Comparison of ENCODE assay signal across 5 worm cellular contexts in the genomic region with DNA sequence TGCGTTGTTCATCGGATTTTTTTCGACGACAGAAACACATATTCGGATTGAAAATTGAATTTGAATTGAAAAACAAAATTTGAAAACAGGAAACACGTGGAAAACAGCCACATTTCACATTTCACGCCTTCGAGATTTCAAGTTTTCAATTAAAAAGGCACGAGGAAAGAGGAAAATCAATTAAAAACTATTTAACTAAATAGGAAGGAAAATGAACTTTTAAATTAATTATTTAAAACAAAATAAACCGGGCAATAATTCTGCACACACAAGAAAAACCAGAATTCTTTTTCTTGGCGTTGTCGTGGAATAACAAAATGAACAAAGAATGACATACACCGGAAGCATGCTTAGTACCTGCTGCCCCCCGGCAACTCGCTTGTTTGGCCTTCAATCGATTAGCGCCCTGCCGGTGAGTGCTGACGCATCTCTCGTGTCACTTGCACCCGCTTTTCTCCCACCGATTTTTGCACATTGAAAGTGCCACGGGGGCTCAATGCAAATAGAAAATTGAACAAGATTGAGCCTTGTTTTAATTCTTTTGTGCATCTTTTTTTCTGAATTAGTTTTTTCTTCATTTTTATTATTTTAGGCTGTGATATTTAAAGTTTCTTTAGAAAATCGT.
TF ChIP-seq lines count a peak whose summit lies in the region.

A gene (minus strand): TSS at position 51 of the 625 bp plus-strand sequence.

TF ChIP-seq in whole organism, L1 larva, 84 proteins besides CTCF, POLR2A, EP300 and RAD21 (continues in another document):
- TF ChIP-seq lin-35 (GFP tag; optimal IDR thresholded peaks at IDR 0.05; lab: Kevin White, UChicago) (peak; percentile 85 to 89), pax-3 (tag; optimal IDR thresholded peaks at IDR 0.05; lab: Kevin White, UChicago) (peak; percentile 7), hpl-2 (GFP tag; optimal IDR thresholded peaks at IDR 0.05; lab: Kevin White, UChicago) (peak; percentile 3), hlh-17 (GFP tag; optimal IDR thresholded peaks at IDR 0.05; lab: Kevin White, UChicago; ENCODE audit: borderline replicate concordance) (no peak), tbx-2 (tag; optimal IDR thresholded peaks at IDR 0.05; lab: Kevin White, UChicago) (peak; percentile 87), ceh-88 (GFP tag; IDR thresholded peaks at IDR 0.05; lab: Robert Waterston, UW) (peak; percentile 34; the same call in 1 of the 2 replicates), ceh-8 (GFP tag; optimal IDR thresholded peaks at IDR 0.05; lab: Kevin White, UChicago) (peak; percentile 19), lin-13 (GFP tag; optimal IDR thresholded peaks at IDR 0.05; lab: Kevin White, UChicago) (peak; percentile 73), fkh-10 (GFP tag; optimal IDR thresholded peaks at IDR 0.05; lab: Kevin White, UChicago) (peak; percentile 55), lsy-2 (tag; optimal IDR thresholded peaks at IDR 0.05; lab: Kevin White, UChicago) (peak; percentile 87), nhr-84 (tag; optimal IDR thresholded peaks at IDR 0.05; lab: Kevin White, UChicago) (no peak), nhr-47 (tag; optimal IDR thresholded peaks at IDR 0.05; lab: Kevin White, UChicago) (peak; percentile 89), egl-13 (tag; optimal IDR thresholded peaks at IDR 0.05; lab: Kevin White, UChicago) (peak; percentile 73), lin-39 (tag; optimal IDR thresholded peaks at IDR 0.05; lab: Kevin White, UChicago) (peak; percentile 29), C04F5.9 (tag; optimal IDR thresholded peaks at IDR 0.05; lab: Kevin White, UChicago) (no peak), mab-9 (GFP tag; IDR thresholded peaks at IDR 0.05; lab: Robert Waterston, UW) (0 out of 2 replicates have a peak, but pooled peaks have one; percentile 26)

TF ChIP-seq in whole organism, L3 larva, 47 proteins besides CTCF, POLR2A, EP300 and RAD21 (continues in another document):
- TF ChIP-seq nhr-28 (tag; optimal IDR thresholded peaks at IDR 0.05; lab: Kevin White, UChicago) (no peak), ceh-28 (tag; optimal IDR thresholded peaks at IDR 0.05; lab: Kevin White, UChicago) (peak; percentile 92), snpc-4 (tag; optimal IDR thresholded peaks at IDR 0.05; lab: Kevin White, UChicago) (peak; percentile 83), elt-2 (tag; optimal IDR thresholded peaks at IDR 0.05; lab: Kevin White, UChicago) (peak; percentile 42), mdl-1 (tag; optimal IDR thresholded peaks at IDR 0.05; lab: Kevin White, UChicago) (no peak), mml-1 (tag; optimal IDR thresholded peaks at IDR 0.05; lab: Kevin White, UChicago) (no peak), ceh-16 (tag; optimal IDR thresholded peaks at IDR 0.05; lab: Kevin White, UChicago) (no peak), ceh-82 (tag; optimal IDR thresholded peaks at IDR 0.05; lab: Kevin White, UChicago) (no peak), nfya-1 (tag; optimal IDR thresholded peaks at IDR 0.05; lab: Kevin White, UChicago; ENCODE audit: insufficient read depth) (peak; percentile 77), fos-1 (tag; optimal IDR thresholded peaks at IDR 0.05; lab: Kevin White, UChicago) (no peak), jun-1 (tag; optimal IDR thresholded peaks at IDR 0.05; lab: Kevin White, UChicago) (peak; percentile 55), ztf-4 (tag; optimal IDR thresholded peaks at IDR 0.05; lab: Kevin White, UChicago) (no peak), lsy-12 (tag; optimal IDR thresholded peaks at IDR 0.05; lab: Kevin White, UChicago) (no peak), R02D3.7 (tag; optimal IDR thresholded peaks at IDR 0.05; lab: Kevin White, UChicago) (peak; percentile 25), hmg-11 (tag; optimal IDR thresholded peaks at IDR 0.05; lab: Kevin White, UChicago) (peak; percentile 95), nhr-12 (tag; optimal IDR thresholded peaks at IDR 0.05; lab: Kevin White, UChicago) (no peak), eor-1 (tag; optimal IDR thresholded peaks at IDR 0.05; lab: Kevin White, UChicago) (no peak)

TF ChIP-seq in whole organism, early embryonic, 17 proteins besides CTCF, POLR2A, EP300 and RAD21:
- TF ChIP-seq B0310.2 (tag; optimal IDR thresholded peaks at IDR 0.05; lab: Kevin White, UChicago), result no peak
- peak; percentile 65 for TF ChIP-seq F13C5.2 (tag; optimal IDR thresholded peaks at IDR 0.05; lab: Kevin White, UChicago)
- TF ChIP-seq flt-1 (GFP tag; IDR thresholded peaks at IDR 0.05; lab: Robert Waterston, UW), result peak; percentile 56; the same call in 1 of the 2 replicates
- TF ChIP-seq scrt-1 (GFP tag; IDR thresholded peaks at IDR 0.05; lab: Robert Waterston, UW), result no peak
- no peak for TF ChIP-seq tra-4 (tag; optimal IDR thresholded peaks at IDR 0.05; lab: Kevin White, UChicago)
- no peak for TF ChIP-seq ama-1 (optimal IDR thresholded peaks at IDR 0.05; lab: Kevin White, UChicago)
- TF ChIP-seq hmg-4 (GFP tag; optimal IDR thresholded peaks at IDR 0.05; lab: Kevin White, UChicago), result peak; percentile 79
- no peak for TF ChIP-seq hmbx-1 (tag; optimal IDR thresholded peaks at IDR 0.05; lab: Kevin White, UChicago)
- no peak for TF ChIP-seq tbx-11 (GFP tag; IDR thresholded peaks at IDR 0.05; lab: Robert Waterston, UW)
- TF ChIP-seq hnd-1 (tag; optimal IDR thresholded peaks at IDR 0.05; lab: Kevin White, UChicago), result peak; percentile 11
- TF ChIP-seq ets-7 (tag; optimal IDR thresholded peaks at IDR 0.05; lab: Kevin White, UChicago), result peak; percentile 59
- peak; percentile 0 for TF ChIP-seq ceh-36 (tag; optimal IDR thresholded peaks at IDR 0.05; lab: Kevin White, UChicago)
- TF ChIP-seq ceh-13 (GFP tag; optimal IDR thresholded peaks at IDR 0.05; lab: Kevin White, UChicago), result peak; percentile 11
- no peak for TF ChIP-seq aly-1 (tag; optimal IDR thresholded peaks at IDR 0.05; lab: Kevin White, UChicago)
- no peak for TF ChIP-seq sea-1 (GFP tag; conservative IDR thresholded peaks at IDR 0.05; lab: Robert Waterston, UW)
- 0 out of 2 replicates have a peak, but pooled peaks have one; percentile 20 for TF ChIP-seq tbx-37 (GFP tag; conservative IDR thresholded peaks at IDR 0.05; lab: Robert Waterston, UW)
- TF ChIP-seq pes-1 (GFP tag; IDR thresholded peaks at IDR 0.05; lab: Robert Waterston, UW), result peak; percentile 73
TF ChIP-seq in whole organism, early embryonic: peak in this region for 9.

TF ChIP-seq in whole organism, midembryonic, 9 proteins besides CTCF, POLR2A, EP300 and RAD21:
- TF ChIP-seq ref-1 (GFP tag; conservative IDR thresholded peaks at IDR 0.05; lab: Robert Waterston, UW), result no peak
- TF ChIP-seq flt-1 (GFP tag; IDR thresholded peaks at IDR 0.05; lab: Robert Waterston, UW), result peak; percentile 79
- TF ChIP-seq T22C8.4 (GFP tag; IDR thresholded peaks at IDR 0.05; lab: Robert Waterston, UW), result peak; percentile 94
- peak; percentile 81 for TF ChIP-seq cog-1 (tag; optimal IDR thresholded peaks at IDR 0.05; lab: Kevin White, UChicago)
- peak; percentile 73 for TF ChIP-seq tab-1 (GFP tag; IDR thresholded peaks at IDR 0.05; lab: Robert Waterston, UW)
- TF ChIP-seq ztf-23 (GFP tag; IDR thresholded peaks at IDR 0.05; lab: Robert Waterston, UW), result peak; percentile 83
- TF ChIP-seq klf-2 (GFP tag; conservative IDR thresholded peaks at IDR 0.05; lab: Robert Waterston, UW), result 0 out of 2 replicates have a peak, but pooled peaks have one; percentile 62
- peak; percentile 28 for TF ChIP-seq med-1 (GFP tag; optimal IDR thresholded peaks at IDR 0.05; lab: Kevin White, UChicago; ENCODE audit: insufficient read depth)
- TF ChIP-seq ztf-29 (GFP tag; IDR thresholded peaks at IDR 0.05; lab: Robert Waterston, UW), result 0 out of 2 replicates have a peak, but pooled peaks have one; percentile 13

TF ChIP-seq in whole organism, young adult, 124 proteins besides CTCF, POLR2A, EP300 and RAD21 (continues in another document):
- TF ChIP-seq ztf-25 (GFP tag; IDR thresholded peaks at IDR 0.05; lab: Robert Waterston, UW) (no peak), chd-7 (tag; optimal IDR thresholded peaks at IDR 0.05; lab: Kevin White, UChicago) (no peak), dpl-1 (GFP tag; optimal IDR thresholded peaks at IDR 0.05; lab: Kevin White, UChicago) (peak; percentile 12), hsf-1 (GFP tag; IDR thresholded peaks at IDR 0.05; lab: Robert Waterston, UW) (no peak), lsy-27 (tag; optimal IDR thresholded peaks at IDR 0.05; lab: Kevin White, UChicago; ENCODE audit: borderline replicate concordance, insufficient read depth) (no peak), ccch-3 (GFP tag; optimal IDR thresholded peaks at IDR 0.05; lab: Kevin White, UChicago) (no peak), nfya-1 (tag; optimal IDR thresholded peaks at IDR 0.05; lab: Kevin White, UChicago; ENCODE audit: borderline replicate concordance, insufficient read depth) (no peak), T26A5.8 (tag; optimal IDR thresholded peaks at IDR 0.05; lab: Kevin White, UChicago) (no peak), bed-1 (GFP tag; IDR thresholded peaks at IDR 0.05; lab: Robert Waterston, UW) (no peak), B0261.1 (tag; optimal IDR thresholded peaks at IDR 0.05; lab: Kevin White, UChicago) (no peak), nhr-179 (tag; optimal IDR thresholded peaks at IDR 0.05; lab: Kevin White, UChicago) (no peak), gei-17 (GFP tag; optimal IDR thresholded peaks at IDR 0.05; lab: Kevin White, UChicago) (no peak), madf-10 (tag; optimal IDR thresholded peaks at IDR 0.05; lab: Kevin White, UChicago) (no peak), ekl-4 (GFP tag; IDR thresholded peaks at IDR 0.05; lab: Robert Waterston, UW) (no peak), ets-4 (GFP tag; optimal IDR thresholded peaks at IDR 0.05; lab: Kevin White, UChicago) (no peak), egl-44 (GFP tag; IDR thresholded peaks at IDR 0.05; lab: Robert Waterston, UW) (no peak), mcd-1 (GFP tag; IDR thresholded peaks at IDR 0.05; lab: Robert Waterston, UW) (peak; percentile 79), nhr-27 (tag; optimal IDR thresholded peaks at IDR 0.05; lab: Kevin White, UChicago) (no peak), atf-7 (tag; optimal IDR thresholded peaks at IDR 0.05; lab: Kevin White, UChicago) (no peak), ceh-79 (tag; optimal IDR thresholded peaks at IDR 0.05; lab: Kevin White, UChicago) (no peak), xnd-1 (tag; optimal IDR thresholded peaks at IDR 0.05; lab: Kevin White, UChicago) (no peak), cebp-2 (GFP tag; IDR thresholded peaks at IDR 0.05; lab: Robert Waterston, UW) (no peak), Y95B8A.8 (GFP tag; IDR thresholded peaks at IDR 0.05; lab: Robert Waterston, UW) (no peak), C06A6.2 (GFP tag; conservative IDR thresholded peaks at IDR 0.05; lab: Robert Waterston, UW) (no peak), athp-1 (tag; optimal IDR thresholded peaks at IDR 0.05; lab: Kevin White, UChicago) (no peak), snpc-1.3 (tag; optimal IDR thresholded peaks at IDR 0.05; lab: Kevin White, UChicago; ENCODE audit: insufficient read depth) (no peak), die-1 (tag; optimal IDR thresholded peaks at IDR 0.05; lab: Kevin White, UChicago) (no peak), F57A8.1 (GFP tag; optimal IDR thresholded peaks at IDR 0.05; lab: Kevin White, UChicago) (no peak), F37B4.10 (GFP tag; IDR thresholded peaks at IDR 0.05; lab: Robert Waterston, UW) (no peak), ztf-28 (GFP tag; IDR thresholded peaks at IDR 0.05; lab: Robert Waterston, UW) (no peak), egrh-3 (GFP tag; IDR thresholded peaks at IDR 0.05; lab: Robert Waterston, UW) (no peak; the same call in 1 of the 2 replicates)
